Worm (Caenorhabditis elegans): ENCODE data around the gene ndua-5.

ce11 chrIV:9534342-9534741 lies 9.6 kb upstream of the ndua-5 start:
- TF ChIP-seq unc-62 (GFP tag; optimal IDR thresholded peaks at IDR 0.05), result no peak
- no peak for TF ChIP-seq efl-1 (GFP tag; optimal IDR thresholded peaks at IDR 0.05)
- no peak for TF ChIP-seq hmg-20 (GFP tag; IDR thresholded peaks at IDR 0.05)
- TF ChIP-seq nhr-80 (tag; optimal IDR thresholded peaks at IDR 0.05), result no peak
- TF ChIP-seq somi-1 (GFP tag; optimal IDR thresholded peaks at IDR 0.05), result no peak
- no peak for TF ChIP-seq B0019.2 (GFP tag; conservative IDR thresholded peaks at IDR 0.05)
- TF ChIP-seq K12H6.12 (tag; optimal IDR thresholded peaks at IDR 0.05), result no peak

Measured in whole organism, young adult.